Worm (Caenorhabditis elegans) whole organism, L4/young adult: ENCODE measurements around the gene srw-31.

Experiments used
- W03F9.2 ChIP-seq: fragments of 150-350 bp; optimal IDR thresholded peaks from 2 replicates; lab custom pipeline; 2014; ENCODE audit warnings: missing biosample characterization, missing genetic modification characterization
- dao-5 ChIP-seq: sonication (generic microtip); optimal IDR thresholded peaks from 2 replicates; lab custom pipeline; 2016; ENCODE audit warnings: missing genotype, missing genetic modification characterization, moderate library complexity, missing compliant biosample characterization
- him-1 ChIP-seq: sonication (generic microtip); optimal IDR thresholded peaks from 2 replicates; lab custom pipeline; 2016; ENCODE audit warnings: missing genotype, missing genetic modification reagents, missing genetic modification characterization, missing compliant biosample characterization

DNA sequence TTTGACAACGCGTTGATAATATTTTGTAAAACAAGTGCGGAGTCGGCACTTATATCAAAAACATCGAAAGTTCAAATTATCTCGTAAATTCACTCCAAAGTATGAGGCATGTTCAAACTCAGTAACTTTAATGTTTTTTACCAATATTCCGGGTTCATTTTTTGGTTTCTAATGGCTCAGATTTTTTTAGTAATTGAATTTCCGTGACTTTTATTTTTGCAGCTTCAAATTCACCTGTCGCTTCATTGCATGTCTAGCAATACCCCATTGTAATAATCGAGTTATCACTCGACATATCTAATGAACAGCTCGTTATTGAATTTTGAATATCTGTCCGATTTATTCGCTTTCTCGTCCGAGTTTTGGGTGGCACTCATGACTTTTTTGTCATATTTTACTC, 21.3 kb downstream of the srw-31 start, which contains the start of gene srz-90:
- no peak for TF ChIP-seq him-1 (tag; lab: Kevin White, UChicago)
- TF ChIP-seq W03F9.2 (tag; lab: Kevin White, UChicago), result no peak
- no peak for TF ChIP-seq dao-5 (tag; lab: Kevin White, UChicago)
